Fruit fly (Drosophila melanogaster) whole organism, embryonic: ENCODE results near the gene Ced-12.

Source experiments
- ATbp ChIP-seq: fragments of 200-800 bp; sonication (Bioruptor generic); optimal IDR thresholded peaks from 2 replicates; lab custom pipeline; 2017; ENCODE audit warnings: missing biosample characterization, mild to moderate bottlenecking, missing genetic modification characterization, missing genetic modification reagents
- Awh ChIP-seq: fragments of 200-800 bp; sonication (Bioruptor generic); IDR thresholded peaks from 2 replicates; pipeline ENCODE4, ENCODE4 v1.3.6; 2022; ENCODE audit warnings: missing biosample characterization, missing genetic modification characterization
- BEAF-32 ChIP-seq: fragments of 200-800 bp; sonication (Bioruptor generic); optimal IDR thresholded peaks from 3 replicates; lab custom pipeline; 2017; ENCODE audit warnings: missing biosample characterization, missing genetic modification characterization, mild to moderate bottlenecking, moderate library complexity, missing genetic modification reagents
- CG10979 ChIP-seq: fragments of 200-800 bp; sonication (Bioruptor generic); optimal IDR thresholded peaks from 2 replicates; lab custom pipeline; 2018; ENCODE audit warnings: missing biosample characterization, mild to moderate bottlenecking, missing genetic modification characterization, moderate library complexity
- CG11247 ChIP-seq: fragments of 200-800 bp; sonication (Bioruptor generic); IDR thresholded peaks from 2 replicates; pipeline ENCODE4 v1.3.6; 2022; ENCODE audit warnings: missing biosample characterization, missing genetic modification characterization
- CG11398 ChIP-seq: fragments of 200-800 bp; sonication (Bioruptor generic); optimal IDR thresholded peaks from 2 replicates; lab custom pipeline; 2016; ENCODE audit warnings: missing biosample characterization, missing genetic modification characterization
- CG11560 ChIP-seq: fragments of 200-800 bp; sonication (Bioruptor generic); IDR thresholded peaks from 3 replicates; pipeline ENCODE4 v1.3.6; 2022; ENCODE audit warnings: missing biosample characterization, missing genetic modification characterization
- CG12659 ChIP-seq: fragments of 200-800 bp; sonication (Bioruptor generic); optimal IDR thresholded peaks from 3 replicates; lab custom pipeline; 2017; ENCODE audit warnings: mild to moderate bottlenecking, missing biosample characterization, missing genetic modification reagents, missing genetic modification characterization
- CG14014 ChIP-seq: fragments of 200-800 bp; sonication (Bioruptor generic); IDR thresholded peaks from 2 replicates; pipeline ENCODE4 v1.3.6; 2022; ENCODE audit warnings: missing biosample characterization, missing genetic modification characterization
- CG1529 ChIP-seq: fragments of 200-800 bp; sonication (Bioruptor generic); optimal IDR thresholded peaks from 3 replicates; lab custom pipeline; 2018; ENCODE audit warnings: missing biosample characterization, missing genetic modification characterization
- CG15514 ChIP-seq: fragments of 200-800 bp; sonication (Bioruptor generic); optimal IDR thresholded peaks from 3 replicates; lab custom pipeline; 2017; ENCODE audit warnings: missing biosample characterization, missing genetic modification characterization, mild to moderate bottlenecking, moderate library complexity, missing genetic modification reagents
- CG1603 ChIP-seq: fragments of 200-800 bp; sonication (Bioruptor generic); optimal IDR thresholded peaks from 2 replicates; lab custom pipeline; 2019; ENCODE audit warnings: missing biosample characterization, mild to moderate bottlenecking, missing genetic modification characterization, moderate library complexity
- CG1647 ChIP-seq: fragments of 200-800 bp; sonication (Bioruptor generic); optimal IDR thresholded peaks from 3 replicates; lab custom pipeline; 2016; ENCODE audit warnings: missing biosample characterization, missing genetic modification characterization
- CG16815 ChIP-seq: fragments of 200-800 bp; sonication (Bioruptor generic); optimal IDR thresholded peaks from 3 replicates; lab custom pipeline; 2017; ENCODE audit warnings: missing biosample characterization, mild to moderate bottlenecking, missing genetic modification characterization
- CG2712 ChIP-seq: fragments of 200-800 bp; optimal IDR thresholded peaks from 3 replicates; lab custom pipeline; 2019; ENCODE audit warnings: missing biosample characterization, mild to moderate bottlenecking, missing genetic modification characterization, moderate library complexity
- CG2875 ChIP-seq: fragments of 200-800 bp; sonication (Bioruptor generic); optimal IDR thresholded peaks from 2 replicates; lab custom pipeline; 2017; ENCODE audit warnings: missing biosample characterization, mild to moderate bottlenecking, missing genetic modification characterization, missing genetic modification reagents
- CG34422 ChIP-seq: fragments of 200-800 bp; sonication (Bioruptor generic); IDR thresholded peaks from 3 replicates; pipeline ENCODE4 v1.3.6; 2022; ENCODE audit warnings: missing biosample characterization, missing genetic modification characterization
- CG4617 ChIP-seq: fragments of 200-800 bp; sonication (Bioruptor generic); optimal IDR thresholded peaks from 3 replicates; lab custom pipeline; 2016; ENCODE audit warnings: missing biosample characterization, missing genetic modification characterization, borderline replicate concordance
- CG5245 ChIP-seq: fragments of 200-800 bp; sonication (Bioruptor generic); optimal IDR thresholded peaks from 3 replicates; lab custom pipeline; 2016; ENCODE audit warnings: missing biosample characterization, missing genetic modification characterization
- CTCF ChIP-seq: fragments of 200-800 bp; sonication (Bioruptor generic); optimal IDR thresholded peaks from 2 replicates; lab custom pipeline; 2017; ENCODE audit warnings: missing biosample characterization, mild to moderate bottlenecking, missing genetic modification characterization, moderate library complexity
- CkIIα-i1 ChIP-seq: fragments of 200-800 bp; sonication (Bioruptor generic); IDR thresholded peaks from 2 replicates; pipeline ENCODE4 v1.3.6; 2022; ENCODE audit warnings: missing biosample characterization, missing genetic modification characterization
- D19A ChIP-seq: fragments of 200-800 bp; optimal IDR thresholded peaks from 3 replicates; lab custom pipeline; 2019; ENCODE audit warnings: missing biosample characterization, mild to moderate bottlenecking, missing genetic modification characterization, moderate library complexity
- Doc2 ChIP-seq: fragments of 200-800 bp; sonication (Bioruptor generic); IDR thresholded peaks from 2 replicates; pipeline ENCODE4 v1.3.6; 2022; ENCODE audit warnings: missing biosample characterization, missing genetic modification characterization
- Dref ChIP-seq: fragments of 200-800 bp; sonication (Bioruptor generic); IDR thresholded peaks from 2 replicates; pipeline ENCODE4 v1.3.6; 2022; ENCODE audit warnings: missing biosample characterization, missing genetic modification characterization
- Ets97D ChIP-seq: fragments of 200-800 bp; sonication (Bioruptor generic); optimal IDR thresholded peaks from 3 replicates; lab custom pipeline; 2016; ENCODE audit warnings: missing biosample characterization, missing genetic modification characterization
- Gsc ChIP-seq: fragments of 200-800 bp; sonication (Bioruptor generic); IDR thresholded peaks from 2 replicates; pipeline ENCODE4 v1.3.6; 2022; ENCODE audit warnings: missing biosample characterization, missing genetic modification characterization
- Hand ChIP-seq: fragments of 200-800 bp; sonication (Bioruptor generic); optimal IDR thresholded peaks from 2 replicates; lab custom pipeline; 2017; ENCODE audit warnings: mild to moderate bottlenecking, missing biosample characterization, missing genetic modification reagents, missing genetic modification characterization
- Hr39 ChIP-seq: fragments of >200 bp; optimal IDR thresholded peaks from 2 replicates; lab custom pipeline; 2017
- NfI ChIP-seq: fragments of 200-800 bp; sonication (Bioruptor generic); optimal IDR thresholded peaks from 3 replicates; lab custom pipeline; 2018; ENCODE audit warnings: missing biosample characterization, mild to moderate bottlenecking, missing genetic modification characterization, moderate library complexity
- Ravus ChIP-seq: fragments of 200-800 bp; sonication (Bioruptor generic); IDR thresholded peaks from 2 replicates; pipeline ENCODE4 v1.3.6; 2022; ENCODE audit warnings: missing biosample characterization, missing genetic modification characterization
- Rfx ChIP-seq: fragments of 200-800 bp; sonication (Bioruptor generic); IDR thresholded peaks from 2 replicates; pipeline ENCODE4 v1.3.6; 2022; ENCODE audit warnings: missing biosample characterization, missing genetic modification characterization
- Six4 ChIP-seq: fragments of 200-800 bp; sonication (Bioruptor generic); optimal IDR thresholded peaks from 2 replicates; lab custom pipeline; 2016; ENCODE audit warnings: missing biosample characterization, missing genetic modification characterization
- Sry-δ ChIP-seq: fragments of 200-800 bp; sonication (Bioruptor generic); optimal IDR thresholded peaks from 2 replicates; lab custom pipeline; 2016; ENCODE audit warnings: missing biosample characterization, missing genetic modification characterization
- ara ChIP-seq: fragments of 200-800 bp; sonication (Bioruptor generic); IDR thresholded peaks from 2 replicates; pipeline ENCODE4 v1.3.6; 2022; ENCODE audit warnings: missing biosample characterization, missing genetic modification characterization
- bab2 ChIP-seq: fragments of 200-800 bp; sonication (Bioruptor generic); optimal IDR thresholded peaks from 2 replicates; lab custom pipeline; 2016; ENCODE audit warnings: missing biosample characterization, missing genetic modification characterization
- bcd ChIP-seq: fragments of 200-800 bp; sonication (Bioruptor generic); optimal IDR thresholded peaks from 2 replicates; lab custom pipeline; 2017; ENCODE audit warnings: missing biosample characterization, mild to moderate bottlenecking, missing genetic modification characterization
- chm ChIP-seq: fragments of 200-800 bp; sonication (Bioruptor generic); IDR thresholded peaks from 2 replicates; pipeline ENCODE4 v1.3.6; 2022; ENCODE audit warnings: missing biosample characterization, missing genetic modification characterization
- ci ChIP-seq: fragments of 200-800 bp; sonication (Bioruptor generic); IDR thresholded peaks from 3 replicates; pipeline ENCODE4 v1.3.6; 2022; ENCODE audit warnings: missing biosample characterization, missing genetic modification characterization
- ems ChIP-seq: fragments of 200-800 bp; sonication (Bioruptor generic); optimal IDR thresholded peaks from 3 replicates; lab custom pipeline; 2016; ENCODE audit warnings: missing biosample characterization, missing genetic modification characterization
- eyg ChIP-seq: fragments of 200-800 bp; sonication (Bioruptor generic); optimal IDR thresholded peaks from 3 replicates; lab custom pipeline; 2016; ENCODE audit warnings: missing biosample characterization, missing genetic modification characterization
- grau ChIP-seq: fragments of 200-800 bp; optimal IDR thresholded peaks from 3 replicates; lab custom pipeline; 2019; ENCODE audit warnings: missing biosample characterization, mild to moderate bottlenecking, missing genetic modification characterization, moderate library complexity
- gsb-n ChIP-seq: fragments of 200-800 bp; sonication (Bioruptor generic); optimal IDR thresholded peaks from 3 replicates; lab custom pipeline; 2018; ENCODE audit warnings: missing biosample characterization, mild to moderate bottlenecking, missing genetic modification characterization
- h ChIP-seq: fragments of >200 bp; optimal IDR thresholded peaks from 2 replicates; lab custom pipeline; 2017
- hb ChIP-seq: fragments of 200-800 bp; sonication (Bioruptor generic); IDR thresholded peaks from 3 replicates; pipeline ENCODE4 v1.3.6; 2022; ENCODE audit warnings: missing biosample characterization, missing genetic modification characterization; ENCODE audit not compliant: partially characterized antibody
- hkb ChIP-seq, 2 experiments: fragments of 200-800 bp in 1 of 2; fragments of >200 bp in 1 of 2; sonication (Bioruptor generic) in 1 of 2; IDR thresholded peaks in 1 of 2; optimal IDR thresholded peaks in 1 of 2; 2 replicates each; pipeline versions ENCODE4 v1.3.6 to Lab custom; 2017 to 2022; ENCODE audit warnings: missing biosample characterization in 1 of 2, missing genetic modification characterization in 1 of 2
- prd ChIP-seq, 3 experiments: fragments of >200 bp in 2 of 3; fragments of 200-800 bp in 1 of 3; sonication (Bioruptor generic) in 1 of 3; optimal IDR thresholded peaks in 2 of 3; IDR thresholded peaks in 1 of 3; 2 replicates in 2 of 3; 3 replicates in 1 of 3; pipeline versions ENCODE4 v1.3.6 to Lab custom; 2017 to 2022; ENCODE audit warnings: missing biosample characterization in 1 of 3, missing genetic modification characterization in 1 of 3
- row ChIP-seq: fragments of 200-800 bp; sonication (Bioruptor generic); IDR thresholded peaks from 3 replicates; pipeline ENCODE4 v1.3.6; 2022; ENCODE audit warnings: missing biosample characterization, missing genetic modification characterization
- shn ChIP-seq: fragments of 200-800 bp; sonication (Bioruptor generic); optimal IDR thresholded peaks from 3 replicates; lab custom pipeline; 2016; ENCODE audit warnings: missing biosample characterization, missing genetic modification characterization
- tin ChIP-seq: fragments of 200-800 bp; sonication (Bioruptor generic); optimal IDR thresholded peaks from 3 replicates; lab custom pipeline; 2016; ENCODE audit warnings: missing biosample characterization, missing genetic modification characterization
- wek ChIP-seq: fragments of 200-800 bp; sonication (Bioruptor generic); optimal IDR thresholded peaks from 3 replicates; lab custom pipeline; 2018; ENCODE audit warnings: missing biosample characterization, mild to moderate bottlenecking, missing genetic modification characterization, moderate library complexity

The Ced-12 gene

dm6 chr2L:12096396-12096813 lies 1.2 kb upstream of the Ced-12 start, which contains the start of the genes CG6712 and Mt2 (continued):
- TF ChIP-seq CG5245 (GFP tag; lab: Kevin White, UChicago), result no peak
- no peak for TF ChIP-seq Hr39 (lab: Kevin White, UChicago)
- no peak for TF ChIP-seq CG2712 (tag; lab: Kevin White, UChicago)
- TF ChIP-seq Hand (GFP tag; lab: Kevin White, UChicago), result no peak
- TF ChIP-seq gsb-n (tag; lab: Kevin White, UChicago), result peak; percentile 37
- no peak for TF ChIP-seq wek (GFP tag; lab: Kevin White, UChicago)
- no peak for TF ChIP-seq Sry-δ
- TF ChIP-seq BEAF-32, result peak; percentile 24
- no peak for TF ChIP-seq CG1647 (GFP tag; lab: Kevin White, UChicago)
- no peak for TF ChIP-seq D19A (tag; lab: Kevin White, UChicago)
- peak; percentile 44 for TF ChIP-seq CG4617 (GFP tag; lab: Kevin White, UChicago)
- TF ChIP-seq CG15514 (GFP tag; lab: Kevin White, UChicago), result peak; percentile 8
- no peak for TF ChIP-seq CG1529 (GFP tag; lab: Kevin White, UChicago)
- peak; percentile 26 for TF ChIP-seq CG1603 (tag; lab: Kevin White, UChicago)
- no peak for TF ChIP-seq prd (optimal IDR thresholded peaks at IDR 0.05; lab: Kevin White, UChicago)
- TF ChIP-seq prd (GFP tag; IDR thresholded peaks at IDR 0.05; lab: Robert Waterston, UW), result peak; percentile 50
- peak; percentile 80; the same call in 1 of the 3 replicates for TF ChIP-seq CG34422 (GFP tag; lab: Robert Waterston, UW)
- TF ChIP-seq chm, result no peak
- TF ChIP-seq CG11560 (tag; lab: Robert Waterston, UW), result no peak
- TF ChIP-seq Dref (GFP tag; lab: Robert Waterston, UW), result 0 out of 2 replicates have a peak, but pooled peaks have one; percentile 33
- TF ChIP-seq Gsc (GFP tag; lab: Robert Waterston, UW), result no peak
- TF ChIP-seq ems, result peak; percentile 20
- TF ChIP-seq CG12659, result peak; percentile 42
- TF ChIP-seq ATbp (GFP tag; lab: Kevin White, UChicago), result no peak
- TF ChIP-seq Awh (GFP tag; lab: Robert Waterston, UW), result no peak
- TF ChIP-seq CG11398, result no peak
- no peak for TF ChIP-seq CG10979 (tag; lab: Kevin White, UChicago)
- no peak for TF ChIP-seq Six4
- no peak for TF ChIP-seq hb (GFP tag; lab: Robert Waterston, UW)
- TF ChIP-seq row (GFP tag; lab: Robert Waterston, UW), result 0 out of 3 replicates have a peak, but pooled peaks have one; percentile 17
- TF ChIP-seq Rfx (GFP tag; lab: Robert Waterston, UW), result peak; percentile 55
- peak; percentile 17 for TF ChIP-seq NfI (GFP tag; lab: Kevin White, UChicago)
- TF ChIP-seq CG11247 (GFP tag; lab: Robert Waterston, UW), result peak; percentile 39; the same call in 1 of the 2 replicates
- TF ChIP-seq tin (GFP tag; lab: Kevin White, UChicago), result no peak
- TF ChIP-seq CkIIα-i1 (GFP tag; lab: Robert Waterston, UW), result no peak
- no peak for TF ChIP-seq eyg
- no peak for TF ChIP-seq grau (tag; lab: Kevin White, UChicago)
- no peak for TF ChIP-seq CTCF (GFP tag; lab: Kevin White, UChicago)
- no peak for TF ChIP-seq ara (GFP tag; lab: Robert Waterston, UW)

- peak; percentile 79 for TF ChIP-seq Ets97D (GFP tag; lab: Kevin White, UChicago)
- peak; percentile 78 for TF ChIP-seq ci
- TF ChIP-seq CG34422 (GFP tag; lab: Robert Waterston, UW), result peak; percentile 69
- TF ChIP-seq h (lab: Kevin White, UChicago), result no peak
- peak; percentile 87 for TF ChIP-seq bcd (GFP tag; lab: Kevin White, UChicago)
- peak; percentile 87 for TF ChIP-seq CG16815 (GFP tag; lab: Kevin White, UChicago)
- peak; percentile 47 for TF ChIP-seq CG2875 (GFP tag; lab: Kevin White, UChicago)
- TF ChIP-seq Ravus (GFP tag; lab: Robert Waterston, UW), result no peak; the same call in 1 of the 2 replicates
- peak; percentile 76 for TF ChIP-seq shn (GFP tag; lab: Kevin White, UChicago)
- peak; percentile 70 for TF ChIP-seq CG11247 (GFP tag; lab: Robert Waterston, UW)
- TF ChIP-seq CG14014 (GFP tag; lab: Robert Waterston, UW), result peak; percentile 85
- peak; percentile 97 for TF ChIP-seq hkb (optimal IDR thresholded peaks at IDR 0.05; lab: Kevin White, UChicago)
- TF ChIP-seq hkb (GFP tag; IDR thresholded peaks at IDR 0.05; lab: Robert Waterston, UW), result peak; percentile 81
- TF ChIP-seq bab2 (GFP tag; lab: Kevin White, UChicago), result peak; percentile 77
- 0 out of 2 replicates have a peak, but pooled peaks have one; percentile 16 for TF ChIP-seq Doc2
These were observed 5.9 kb downstream of the Ced-12 start, which contains the start of the genes Patsas and ThrRS for dm6 chr2L:12103231-12104210. Gene Patsas (minus strand): TSS chr2L:12103285. Gene ThrRS (plus strand): TSS chr2L:12103751.
